Fruit fly (Drosophila melanogaster): Measurements from ENCODE around the gene Jhbp15.

Jhbp15 gene

dm6 chr3R:21090230-21091021, 39.7 kb upstream of the Jhbp15 start:
- TF ChIP-seq Pdp1 (GFP tag; optimal IDR thresholded peaks at IDR 0.05) (peak in 1 of 2 experiments; percentile 80), Med (GFP tag) (peak; percentile 51), CG6854 (GFP tag; optimal IDR thresholded peaks at IDR 0.05) (no peak), sr (GFP tag; IDR thresholded peaks at IDR 0.05) (no peak), Ets65A (GFP tag) (peak; percentile 77), CG12769 (tag; optimal IDR thresholded peaks at IDR 0.05) (peak; percentile 51), az2 (GFP tag; optimal IDR thresholded peaks at IDR 0.05) (no peak), sob (GFP tag; IDR thresholded peaks at IDR 0.05) (no peak), CG12219 (GFP tag; optimal IDR thresholded peaks at IDR 0.05) (no peak), inv (GFP tag; IDR thresholded peaks at IDR 0.05; ENCODE audit: partially characterized antibody) (no peak), Drgx (GFP tag; IDR thresholded peaks at IDR 0.05) (no peak), TFAM (GFP tag; optimal IDR thresholded peaks at IDR 0.05) (no peak), vvl (GFP tag; IDR thresholded peaks at IDR 0.05) (no peak), CG10543 (GFP tag; optimal IDR thresholded peaks at IDR 0.05) (no peak), Nf-YA (GFP tag; IDR thresholded peaks at IDR 0.05) (no peak), Nf-YB (GFP tag; optimal IDR thresholded peaks at IDR 0.05) (no peak), ci (GFP tag; IDR thresholded peaks at IDR 0.05) (0 out of 3 replicates have a peak, but pooled peaks have one; percentile 36), sd (tag; optimal IDR thresholded peaks at IDR 0.05) (peak; percentile 7), ato (GFP tag; IDR thresholded peaks at IDR 0.05; ENCODE audit: partially characterized antibody) (0 out of 2 replicates have a peak, but pooled peaks have one; percentile 16)

- TF ChIP-seq disco-r (GFP tag; optimal IDR thresholded peaks at IDR 0.05) = no peak
- 0 out of 2 replicates have a peak, but pooled peaks have one; percentile 12 for TF ChIP-seq Xrp1 (GFP tag; IDR thresholded peaks at IDR 0.05)
- TF ChIP-seq sima (GFP tag; optimal IDR thresholded peaks at IDR 0.05) = no peak
- peak; percentile 6 for TF ChIP-seq nom (GFP tag; optimal IDR thresholded peaks at IDR 0.05)
- peak; percentile 52; the same call in 1 of the 2 replicates for TF ChIP-seq Drgx (GFP tag; IDR thresholded peaks at IDR 0.05)
- TF ChIP-seq HLH54F (GFP tag; optimal IDR thresholded peaks at IDR 0.05) = no peak
- peak; percentile 24 for TF ChIP-seq sens (GFP tag)
- TF ChIP-seq crc (GFP tag; optimal IDR thresholded peaks at IDR 0.05) = no peak
- no peak for TF ChIP-seq CG9727 (GFP tag; optimal IDR thresholded peaks at IDR 0.05)
- no peak for TF ChIP-seq luna (GFP tag; optimal IDR thresholded peaks at IDR 0.05)
Measured at dm6 chr3R:21089416-21089815, 38.6 kb upstream of the Jhbp15 start.

dm6 chr3R:21084979-21085378, 34.2 kb upstream of the Jhbp15 start:
- no peak for TF ChIP-seq PHDP (tag; optimal IDR thresholded peaks at IDR 0.05)
- no peak for TF ChIP-seq cad (GFP tag; optimal IDR thresholded peaks at IDR 0.05)
- no peak for TF ChIP-seq Six4 (GFP tag; optimal IDR thresholded peaks at IDR 0.05)
- TF ChIP-seq Dip3 (GFP tag; optimal IDR thresholded peaks at IDR 0.05) = no peak
- TF ChIP-seq CG3838 (GFP tag; optimal IDR thresholded peaks at IDR 0.05) = no peak
- no peak for TF ChIP-seq unpg (GFP tag; optimal IDR thresholded peaks at IDR 0.05)
- no peak for TF ChIP-seq HmgD (GFP tag; optimal IDR thresholded peaks at IDR 0.05)
- no peak for TF ChIP-seq CG13424 (tag; optimal IDR thresholded peaks at IDR 0.05)
- no peak for TF ChIP-seq z (GFP tag; IDR thresholded peaks at IDR 0.05)

All from whole organism, embryonic.